Fruit fly (Drosophila melanogaster): ENCODE results near the gene Mtr4.
"Not testable (repeated sequence)": the region's sequence is repeated elsewhere in the genome, so short reads cannot be mapped to it uniquely, and the experiment has no call there.

DNA sequence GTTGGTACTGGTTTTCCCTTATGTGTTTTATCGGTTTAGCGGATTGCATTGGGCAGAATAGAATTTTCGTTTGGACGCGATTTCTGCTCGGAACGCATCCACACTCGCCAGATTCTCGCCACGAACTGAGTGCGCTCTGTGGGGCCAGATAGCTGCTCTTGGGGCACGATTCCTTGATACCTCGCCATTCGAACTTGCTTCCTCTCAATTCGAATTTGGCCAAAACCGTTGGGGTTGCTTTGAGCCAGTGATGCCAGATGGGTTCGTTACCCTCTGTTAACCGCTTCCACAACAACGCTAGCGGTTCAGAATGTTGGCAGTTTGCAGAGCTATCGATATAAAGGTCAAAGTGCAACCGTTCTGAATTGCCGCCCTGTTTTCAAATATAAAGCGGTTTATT is 33.9 kb upstream of the Mtr4 start, which contains the start of gene stol:
- TF ChIP-seq CG17806 (tag; optimal IDR thresholded peaks at IDR 0.05); rn (GFP tag; IDR thresholded peaks at IDR 0.05); Pif1B (GFP tag; optimal IDR thresholded peaks at IDR 0.05); Snoo (tag; optimal IDR thresholded peaks at IDR 0.05); CG15710 (tag; optimal IDR thresholded peaks at IDR 0.05); CG34367 (tag; optimal IDR thresholded peaks at IDR 0.05); CG8159 (tag; optimal IDR thresholded peaks at IDR 0.05); CG12605 (GFP tag; IDR thresholded peaks at IDR 0.05): not testable (repeated sequence)
